Fruit fly (Drosophila melanogaster) whole organism, embryonic: ENCODE measurements around the gene miple2.

ENCODE experiments used
- Adf1 ChIP-seq: fragments of 200-800 bp; sonication (Bioruptor generic); IDR thresholded peaks from 2 replicates; pipeline ENCODE4 v1.3.6; 2022; ENCODE audit warnings: missing biosample characterization, missing genetic modification characterization
- CG11695 ChIP-seq: fragments of 200-800 bp; sonication (Bioruptor generic); IDR thresholded peaks from 3 replicates; pipeline ENCODE4 v1.3.6; 2022; ENCODE audit warnings: missing biosample characterization, missing genetic modification characterization
- CG12155 ChIP-seq: fragments of 200-800 bp; sonication (Bioruptor generic); optimal IDR thresholded peaks from 3 replicates; lab custom pipeline; 2016; ENCODE audit warnings: missing biosample characterization, missing genetic modification characterization
- CG12391 ChIP-seq: fragments of 200-800 bp; sonication (Bioruptor generic); optimal IDR thresholded peaks from 3 replicates; lab custom pipeline; 2018; ENCODE audit warnings: missing biosample characterization, mild to moderate bottlenecking, missing genetic modification characterization, moderate library complexity
- CG13775 ChIP-seq: fragments of 200-800 bp; sonication (Bioruptor generic); optimal IDR thresholded peaks from 3 replicates; lab custom pipeline; 2017; ENCODE audit warnings: missing biosample characterization, mild to moderate bottlenecking, missing genetic modification characterization
- CG15479 ChIP-seq: fragments of 200-800 bp; sonication (Bioruptor generic); optimal IDR thresholded peaks from 3 replicates; lab custom pipeline; 2019; ENCODE audit warnings: missing biosample characterization, mild to moderate bottlenecking, missing genetic modification characterization, moderate library complexity
- CG16815 ChIP-seq: fragments of 200-800 bp; sonication (Bioruptor generic); optimal IDR thresholded peaks from 3 replicates; lab custom pipeline; 2017; ENCODE audit warnings: missing biosample characterization, mild to moderate bottlenecking, missing genetic modification characterization
- CG17186 ChIP-seq: fragments of 200-800 bp; sonication (Bioruptor generic); optimal IDR thresholded peaks from 3 replicates; lab custom pipeline; 2017; ENCODE audit warnings: missing biosample characterization, missing genetic modification reagents, missing genetic modification characterization
- CG30431 ChIP-seq: fragments of 200-800 bp; sonication (Bioruptor generic); optimal IDR thresholded peaks from 2 replicates; lab custom pipeline; 2017; ENCODE audit warnings: missing biosample characterization, missing genetic modification characterization
- CG3163 ChIP-seq: fragments of 200-800 bp; sonication (Bioruptor generic); optimal IDR thresholded peaks from 3 replicates; lab custom pipeline; 2016; ENCODE audit warnings: missing biosample characterization, missing genetic modification characterization
- CG34376 ChIP-seq: fragments of 200-800 bp; sonication (Bioruptor generic); optimal IDR thresholded peaks from 2 replicates; lab custom pipeline; 2018; ENCODE audit warnings: missing biosample characterization, mild to moderate bottlenecking, missing genetic modification characterization
- CG34422 ChIP-seq: fragments of 200-800 bp; sonication (Bioruptor generic); IDR thresholded peaks from 3 replicates; pipeline ENCODE4 v1.3.6; 2022; ENCODE audit warnings: missing biosample characterization, missing genetic modification characterization
- CG4360 ChIP-seq: fragments of 200-800 bp; sonication (Bioruptor generic); IDR thresholded peaks from 2 replicates; pipeline ENCODE4 v1.3.6; 2022; ENCODE audit warnings: missing biosample characterization, missing genetic modification characterization
- CG6683 ChIP-seq: fragments of 200-800 bp; sonication (Bioruptor generic); optimal IDR thresholded peaks from 2 replicates; lab custom pipeline; 2017; ENCODE audit warnings: missing biosample characterization, mild to moderate bottlenecking, missing genetic modification characterization, missing genetic modification reagents
- CG8290 ChIP-seq, 3 experiments: fragments of 200-800 bp; sonication (Bioruptor generic); optimal IDR thresholded peaks; 2 replicates each; lab custom pipeline; 2016 to 2019; ENCODE audit warnings: missing biosample characterization in 3 of 3, missing genetic modification characterization in 3 of 3, mild to moderate bottlenecking in 2 of 3, moderate library complexity in 1 of 3
- CG8478 ChIP-seq: fragments of >200 bp; optimal IDR thresholded peaks from 2 replicates; lab custom pipeline; 2018
- CG9609 ChIP-seq: fragments of 200-800 bp; sonication (Bioruptor generic); optimal IDR thresholded peaks from 3 replicates; lab custom pipeline; 2016; ENCODE audit warnings: missing biosample characterization, missing genetic modification characterization
- CG9817 ChIP-seq: fragments of 200-800 bp; sonication (Bioruptor generic); optimal IDR thresholded peaks from 2 replicates; lab custom pipeline; 2018; ENCODE audit warnings: missing biosample characterization, mild to moderate bottlenecking, missing genetic modification characterization, moderate library complexity
- Camta ChIP-seq: fragments of 200-800 bp; sonication (Bioruptor generic); optimal IDR thresholded peaks from 2 replicates; lab custom pipeline; 2016; ENCODE audit warnings: missing biosample characterization, missing genetic modification characterization
- CoRest ChIP-seq: fragments of 200-800 bp; sonication (Bioruptor generic); optimal IDR thresholded peaks from 3 replicates; lab custom pipeline; 2018; ENCODE audit warnings: missing biosample characterization, mild to moderate bottlenecking, missing genetic modification characterization, moderate library complexity
- Deaf1 ChIP-seq: fragments of 200-800 bp; optimal IDR thresholded peaks from 3 replicates; lab custom pipeline; 2019; ENCODE audit warnings: missing biosample characterization, mild to moderate bottlenecking, missing genetic modification characterization, moderate library complexity
- Drgx ChIP-seq: fragments of 200-800 bp; sonication (Bioruptor generic); IDR thresholded peaks from 2 replicates; pipeline ENCODE4 v1.3.6; 2022; ENCODE audit warnings: missing biosample characterization, missing genetic modification characterization
- Hr78 ChIP-seq, 2 experiments: fragments of 200-800 bp in 1 of 2; fragments of >200 bp in 1 of 2; sonication (Bioruptor generic) in 1 of 2; optimal IDR thresholded peaks; 2 replicates each; lab custom pipeline; 2017 to 2019; ENCODE audit warnings: missing biosample characterization in 2 of 2, missing genetic modification characterization in 2 of 2, mild to moderate bottlenecking in 1 of 2, moderate library complexity in 1 of 2
- Med ChIP-seq: fragments of 200-800 bp; sonication (Bioruptor generic); peaks from one replicate; lab custom pipeline; 2016; ENCODE audit warnings: missing biosample characterization, missing genetic modification characterization, mild to moderate bottlenecking, inconsistent platforms, moderate library complexity
- Pdp1 ChIP-seq, 2 experiments: fragments of 200-800 bp; sonication (Bioruptor generic); optimal IDR thresholded peaks; 3 replicates each; lab custom pipeline; 2016; ENCODE audit warnings: missing biosample characterization in 2 of 2, missing genetic modification characterization in 2 of 2, mild to moderate bottlenecking in 1 of 2, moderate library complexity in 1 of 2
- Sin3A ChIP-seq: fragments of >200 bp; optimal IDR thresholded peaks from 2 replicates; lab custom pipeline; 2018
- Sox102F ChIP-seq: fragments of 200-800 bp; sonication (Bioruptor generic); optimal IDR thresholded peaks from 2 replicates; lab custom pipeline; 2018; ENCODE audit warnings: missing biosample characterization, mild to moderate bottlenecking, missing genetic modification characterization, moderate library complexity
- Taf1 ChIP-seq: fragments of 200-800 bp; sonication (Bioruptor generic); IDR thresholded peaks from 2 replicates; pipeline ENCODE4 v1.3.6; 2022; ENCODE audit warnings: missing biosample characterization, missing genetic modification characterization
- abd-A ChIP-seq: fragments of 200-800 bp; sonication (Bioruptor generic); optimal IDR thresholded peaks from 3 replicates; lab custom pipeline; 2019; ENCODE audit warnings: missing biosample characterization, mild to moderate bottlenecking, missing genetic modification characterization, moderate library complexity
- ac ChIP-seq: fragments of 200-800 bp; sonication (Bioruptor generic); optimal IDR thresholded peaks from 3 replicates; lab custom pipeline; 2017; ENCODE audit warnings: missing biosample characterization, mild to moderate bottlenecking, missing genetic modification characterization
- ara ChIP-seq: fragments of 200-800 bp; sonication (Bioruptor generic); IDR thresholded peaks from 2 replicates; pipeline ENCODE4 v1.3.6; 2022; ENCODE audit warnings: missing biosample characterization, missing genetic modification characterization
- bbx ChIP-seq: fragments of 200-800 bp; sonication (Bioruptor generic); IDR thresholded peaks from 2 replicates; pipeline ENCODE4 v1.3.6; 2022; ENCODE audit warnings: missing biosample characterization, missing genetic modification characterization; ENCODE audit not compliant: partially characterized antibody
- br ChIP-seq: fragments of >200 bp; optimal IDR thresholded peaks from 2 replicates; lab custom pipeline; 2017
- crol ChIP-seq: fragments of 200-800 bp; sonication (Bioruptor generic); IDR thresholded peaks from 2 replicates; pipeline ENCODE4 v1.3.6; 2022; ENCODE audit warnings: missing biosample characterization, missing genetic modification characterization
- hbn ChIP-seq: fragments of 200-800 bp; sonication (Bioruptor generic); IDR thresholded peaks from 2 replicates; pipeline ENCODE4 v1.3.6; 2022; ENCODE audit warnings: missing biosample characterization, missing genetic modification characterization; ENCODE audit not compliant: partially characterized antibody
- mirr ChIP-seq: fragments of 200-800 bp; sonication (Bioruptor generic); optimal IDR thresholded peaks from 3 replicates; lab custom pipeline; 2018; ENCODE audit warnings: missing biosample characterization, mild to moderate bottlenecking, missing genetic modification characterization
- nom ChIP-seq: fragments of 200-800 bp; sonication (Bioruptor generic); optimal IDR thresholded peaks from 2 replicates; lab custom pipeline; 2017; ENCODE audit warnings: missing biosample characterization, missing genetic modification characterization, mild to moderate bottlenecking, moderate library complexity, missing genetic modification reagents
- p53 ChIP-seq: fragments of 200-800 bp; sonication (Bioruptor generic); optimal IDR thresholded peaks from 2 replicates; lab custom pipeline; 2016; ENCODE audit warnings: missing biosample characterization, missing genetic modification characterization
- pnt ChIP-seq: fragments of 200-800 bp; sonication (Bioruptor generic); optimal IDR thresholded peaks from 3 replicates; lab custom pipeline; 2016; ENCODE audit warnings: missing biosample characterization, missing genetic modification characterization
- pros ChIP-seq: fragments of 200-800 bp; sonication (Bioruptor generic); optimal IDR thresholded peaks from 3 replicates; lab custom pipeline; 2019; ENCODE audit warnings: missing biosample characterization, mild to moderate bottlenecking, missing genetic modification characterization, moderate library complexity
- pum ChIP-seq: fragments of 200-800 bp; sonication (Bioruptor generic); optimal IDR thresholded peaks from 2 replicates; lab custom pipeline; 2016; ENCODE audit warnings: missing biosample characterization, missing genetic modification characterization
- pzg ChIP-seq: fragments of 200-800 bp; sonication (Bioruptor generic); optimal IDR thresholded peaks from 3 replicates; lab custom pipeline; 2018; ENCODE audit warnings: missing biosample characterization, mild to moderate bottlenecking, missing genetic modification characterization, moderate library complexity
- shn ChIP-seq: fragments of 200-800 bp; sonication (Bioruptor generic); optimal IDR thresholded peaks from 3 replicates; lab custom pipeline; 2016; ENCODE audit warnings: missing biosample characterization, missing genetic modification characterization
- sug ChIP-seq: fragments of 200-800 bp; optimal IDR thresholded peaks from 2 replicates; lab custom pipeline; 2019; ENCODE audit warnings: missing biosample characterization, mild to moderate bottlenecking, missing genetic modification characterization, moderate library complexity
- tll ChIP-seq, 2 experiments: fragments of 200-800 bp in 1 of 2; fragments of >200 bp in 1 of 2; sonication (Bioruptor generic) in 1 of 2; optimal IDR thresholded peaks; 2 replicates each; lab custom pipeline; 2017 to 2019; ENCODE audit warnings: missing biosample characterization in 2 of 2, missing genetic modification characterization in 2 of 2, mild to moderate bottlenecking in 1 of 2, moderate library complexity in 1 of 2
- tx ChIP-seq: fragments of 200-800 bp; sonication (Bioruptor generic); optimal IDR thresholded peaks from 2 replicates; lab custom pipeline; 2016; ENCODE audit warnings: missing biosample characterization, missing genetic modification characterization
- vvl ChIP-seq: fragments of 200-800 bp; sonication (Bioruptor generic); IDR thresholded peaks from 2 replicates; pipeline ENCODE4 v1.3.6; 2022; ENCODE audit warnings: missing biosample characterization, missing genetic modification characterization
- z ChIP-seq: fragments of 200-800 bp; sonication (Bioruptor generic); IDR thresholded peaks from 3 replicates; pipeline ENCODE4 v1.3.6; 2022; ENCODE audit warnings: missing biosample characterization, missing genetic modification characterization

Gene miple2

DNA sequence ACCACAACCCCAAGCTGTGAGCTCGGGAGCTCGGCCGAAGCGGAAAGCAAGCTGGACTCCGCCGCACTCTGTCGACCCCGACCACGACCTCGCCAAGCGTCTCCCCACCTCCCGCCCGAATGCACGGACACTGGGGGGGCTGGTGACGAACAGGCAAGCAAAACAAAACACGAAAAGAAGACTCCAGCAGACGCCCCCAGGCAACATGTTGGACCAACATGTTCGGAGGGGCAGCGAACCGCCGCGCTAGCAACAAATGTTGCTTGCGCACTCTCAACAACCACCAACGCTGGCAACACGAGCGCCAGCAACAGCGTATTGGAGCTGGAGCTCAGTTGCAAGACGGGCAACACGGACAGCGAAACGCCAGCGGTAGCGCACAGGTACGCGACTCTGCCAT lies 11.3 kb downstream of the miple2 start (continued):
- TF ChIP-seq abd-A (tag; lab: Kevin White, UChicago): peak; percentile 61
- no peak for TF ChIP-seq hbn (GFP tag; lab: Robert Waterston, UW)
- peak; percentile 94 for TF ChIP-seq crol (GFP tag; lab: Robert Waterston, UW)
- TF ChIP-seq tx (GFP tag; lab: Kevin White, UChicago): no peak
- no peak for TF ChIP-seq CG17186 (GFP tag; lab: Kevin White, UChicago)
- peak; percentile 72 for TF ChIP-seq Med (GFP tag; lab: Kevin White, UChicago)
- no peak for TF ChIP-seq CG9609 (GFP tag; lab: Kevin White, UChicago)
- TF ChIP-seq vvl (GFP tag; lab: Robert Waterston, UW): peak; percentile 28; the same call in 1 of the 2 replicates
- no peak for TF ChIP-seq CG9817
- peak; percentile 19; the same call in 1 of the 2 replicates for TF ChIP-seq Drgx (GFP tag; lab: Robert Waterston, UW)
- TF ChIP-seq CG34422 (GFP tag; lab: Robert Waterston, UW): 0 out of 3 replicates have a peak, but pooled peaks have one; percentile 38
- TF ChIP-seq nom (GFP tag; lab: Kevin White, UChicago): peak; percentile 20
- TF ChIP-seq sug (tag; lab: Kevin White, UChicago): peak; percentile 74
- TF ChIP-seq CG13775 (GFP tag; lab: Kevin White, UChicago): no peak
- no peak for TF ChIP-seq pzg
- TF ChIP-seq Hr78 (GFP tag; optimal IDR thresholded peaks at IDR 0.05; lab: Kevin White, UChicago): peak in 1 of 2 experiments; percentile 91
- peak; percentile 44; the same call in 1 of the 3 replicates for TF ChIP-seq z (GFP tag; lab: Robert Waterston, UW)

DNA sequence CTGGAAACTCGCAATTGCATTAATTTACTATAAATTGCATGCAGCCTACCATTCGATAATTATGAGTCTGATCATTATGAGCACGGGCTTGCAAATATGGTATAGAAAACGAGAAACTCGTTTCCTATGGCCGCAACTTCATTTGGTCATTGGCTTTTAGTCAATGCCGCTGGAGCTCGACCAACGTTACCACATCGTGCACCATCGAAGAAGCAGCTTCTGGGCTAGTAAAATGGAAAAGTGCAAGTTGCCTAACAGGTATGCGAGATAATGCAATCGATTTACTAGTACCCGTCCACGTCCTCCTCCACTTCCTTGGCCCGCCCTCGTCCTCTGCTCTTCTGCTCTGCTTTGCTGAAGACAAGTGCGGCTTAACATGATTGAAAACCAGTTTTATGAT lies 13.3 kb downstream of the miple2 start:
- no peak for TF ChIP-seq ac (GFP tag; lab: Kevin White, UChicago)
- TF ChIP-seq Taf1: no peak
- no peak for TF ChIP-seq CoRest (tag; lab: Kevin White, UChicago)
- TF ChIP-seq p53: no peak
- no peak for TF ChIP-seq pum (GFP tag; lab: Kevin White, UChicago)
- no peak for TF ChIP-seq CG34376 (GFP tag; lab: Kevin White, UChicago)
- no peak for TF ChIP-seq CG12391 (tag; lab: Kevin White, UChicago)
- no peak for TF ChIP-seq CG3163 (GFP tag; lab: Kevin White, UChicago)
- TF ChIP-seq Sox102F (GFP tag; lab: Kevin White, UChicago): no peak
- no peak for TF ChIP-seq Adf1 (GFP tag; lab: Robert Waterston, UW)
- TF ChIP-seq CG30431 (GFP tag; lab: Kevin White, UChicago): no peak
- TF ChIP-seq shn (GFP tag; lab: Kevin White, UChicago): no peak
- TF ChIP-seq CG6683 (GFP tag; lab: Kevin White, UChicago): no peak
- TF ChIP-seq CG16815 (GFP tag; lab: Kevin White, UChicago): no peak

DNA sequence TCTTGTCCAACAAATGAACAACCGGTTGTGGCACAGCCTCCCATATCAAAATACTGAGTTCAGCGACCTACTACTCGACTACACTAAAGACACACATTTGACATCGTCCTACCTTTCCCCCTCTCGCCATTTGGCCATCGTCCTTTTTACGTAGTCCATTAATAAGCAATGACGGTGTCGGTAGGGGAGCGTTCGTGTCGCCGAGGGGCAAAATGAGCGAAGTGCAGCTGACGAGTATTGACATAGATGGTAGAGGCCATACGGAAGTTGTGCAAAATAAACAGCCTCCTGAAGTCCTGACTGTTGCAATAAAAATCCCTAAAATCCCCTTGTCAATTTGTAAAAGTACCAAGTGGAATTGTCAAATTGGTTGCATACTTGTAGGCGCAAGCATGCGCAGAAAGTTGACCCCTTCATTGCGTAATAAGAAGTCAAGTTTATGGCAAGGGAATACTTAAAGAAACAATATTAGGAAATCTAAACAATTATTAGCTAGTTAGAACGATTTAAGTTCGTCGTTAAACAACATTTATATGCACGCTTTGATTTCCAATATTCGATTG lies 20.7 kb downstream of the miple2 start:
- TF ChIP-seq CG11695 (GFP tag; lab: Robert Waterston, UW): no peak
- peak; percentile 49 for TF ChIP-seq Med (GFP tag; lab: Kevin White, UChicago)
- no peak for TF ChIP-seq pnt
- no peak for TF ChIP-seq br (lab: Kevin White, UChicago)
- peak; percentile 67 for TF ChIP-seq abd-A (tag; lab: Kevin White, UChicago)
- no peak for TF ChIP-seq ara (GFP tag; lab: Robert Waterston, UW)
- no peak for TF ChIP-seq mirr (GFP tag; lab: Kevin White, UChicago)
- TF ChIP-seq Pdp1 (GFP tag; optimal IDR thresholded peaks at IDR 0.05; lab: Kevin White, UChicago): peak in 1 of 2 experiments; percentile 100
- peak in 1 of 2 experiments; percentile 64 for TF ChIP-seq tll (GFP tag; optimal IDR thresholded peaks at IDR 0.05; lab: Kevin White, UChicago)
- no peak for TF ChIP-seq CG4360
- TF ChIP-seq Deaf1 (tag; lab: Kevin White, UChicago): peak; percentile 53
- peak; percentile 0 for TF ChIP-seq pros (GFP tag; lab: Kevin White, UChicago)
- peak in 1 of 2 experiments; percentile 100 for TF ChIP-seq Hr78 (GFP tag; optimal IDR thresholded peaks at IDR 0.05; lab: Kevin White, UChicago)
- TF ChIP-seq bbx (GFP tag; lab: Robert Waterston, UW): 0 out of 2 replicates have a peak, but pooled peaks have one; percentile 16
- peak; percentile 72 for TF ChIP-seq CG15479 (GFP tag; lab: Kevin White, UChicago)
- TF ChIP-seq Sin3A: no peak
- no peak for TF ChIP-seq CG8478 (lab: Kevin White, UChicago)
- TF ChIP-seq CG8290 (GFP tag; optimal IDR thresholded peaks at IDR 0.05; lab: Kevin White, UChicago): no peak
- peak in 1 of 2 experiments; percentile 27 for TF ChIP-seq CG8290 (tag; optimal IDR thresholded peaks at IDR 0.05; lab: Kevin White, UChicago)
- no peak for TF ChIP-seq CG12155 (GFP tag; lab: Kevin White, UChicago)
- TF ChIP-seq Camta (GFP tag; lab: Kevin White, UChicago): no peak
